Worm (Caenorhabditis elegans) whole organism, midembryonic: ENCODE measurements around the gene srz-24.

Experiments
- T22C8.4 ChIP-seq: fragments of 200-800 bp; sonication (Bioruptor generic); IDR thresholded peaks from 2 replicates; pipeline ENCODE4 v1.3.6; 2022; ENCODE audit warnings: missing genetic modification characterization, missing compliant biosample characterization
- flt-1 ChIP-seq: fragments of 200-800 bp; sonication (Bioruptor generic); IDR thresholded peaks from 2 replicates; pipeline ENCODE4 v1.3.6; 2022; ENCODE audit warnings: missing genetic modification characterization, missing compliant biosample characterization
- klf-2 ChIP-seq: fragments of 200-800 bp; sonication (Bioruptor generic); conservative IDR thresholded peaks from 2 replicates; pipeline ENCODE4 v1.3.6; 2022; ENCODE audit warnings: missing genetic modification reagents, missing genetic modification characterization, missing compliant biosample characterization
- tab-1 ChIP-seq: fragments of 200-800 bp; sonication (Bioruptor generic); IDR thresholded peaks from 2 replicates; pipeline ENCODE4 v1.3.6; 2022; ENCODE audit warnings: missing genetic modification characterization, missing compliant biosample characterization
- ztf-23 ChIP-seq: fragments of 200-800 bp; sonication (Bioruptor generic); IDR thresholded peaks from 2 replicates; pipeline ENCODE4 v1.3.6; 2022; ENCODE audit warnings: missing genetic modification reagents, missing genetic modification characterization, missing compliant biosample characterization
- ztf-29 ChIP-seq: fragments of 200-800 bp; sonication (Bioruptor generic); IDR thresholded peaks from 2 replicates; pipeline ENCODE4 v1.3.6; 2022; ENCODE audit warnings: missing genetic modification reagents, missing genetic modification characterization, missing compliant biosample characterization

ce11 chrIV:4996956-4997355 is 16.0 kb upstream of the srz-24 start:
- TF ChIP-seq klf-2 (GFP tag; lab: Robert Waterston, UW) (no peak), flt-1 (GFP tag; lab: Robert Waterston, UW) (no peak), ztf-23 (GFP tag; lab: Robert Waterston, UW) (no peak), tab-1 (GFP tag; lab: Robert Waterston, UW) (no peak), ztf-29 (GFP tag; lab: Robert Waterston, UW) (no peak), T22C8.4 (GFP tag; lab: Robert Waterston, UW) (no peak)
